Worm (Caenorhabditis elegans) whole organism, mixed stage, embryonic: ENCODE measurements around the gene efn-2.

Experiments used
- elt-1 ChIP-seq: sonication (generic microtip); optimal IDR thresholded peaks from 2 replicates; lab custom pipeline; 2017; ENCODE audit warnings: missing genetic modification characterization, mild to moderate bottlenecking, missing compliant biosample characterization, antibody characterized with exemption, moderate library complexity, borderline replicate concordance; ENCODE audit not compliant: insufficient read depth
- lsy-2 ChIP-seq: fragments of 150-350 bp; optimal IDR thresholded peaks from 2 replicates; lab custom pipeline; 2014; ENCODE audit warnings: missing biosample characterization, missing genetic modification characterization
- nhr-12 ChIP-seq: fragments of 150-350 bp; optimal IDR thresholded peaks from 2 replicates; lab custom pipeline; 2014; ENCODE audit warnings: missing biosample characterization, missing genetic modification characterization
- nhr-2 ChIP-seq: fragments of 150-350 bp; optimal IDR thresholded peaks from 2 replicates; lab custom pipeline; 2014; ENCODE audit warnings: missing biosample characterization, missing genetic modification characterization
- nhr-28 ChIP-seq: fragments of 150-350 bp; optimal IDR thresholded peaks from 2 replicates; lab custom pipeline; 2014; ENCODE audit warnings: missing biosample characterization, missing genetic modification characterization
- unc-39 ChIP-seq: fragments of 150-350 bp; optimal IDR thresholded peaks from 2 replicates; lab custom pipeline; 2014; ENCODE audit warnings: missing biosample characterization, missing genetic modification characterization
- unc-62 ChIP-seq: fragments of 150-350 bp; optimal IDR thresholded peaks from 2 replicates; lab custom pipeline; 2014; ENCODE audit warnings: missing biosample characterization, missing genetic modification reagents, missing genetic modification characterization

DNA sequence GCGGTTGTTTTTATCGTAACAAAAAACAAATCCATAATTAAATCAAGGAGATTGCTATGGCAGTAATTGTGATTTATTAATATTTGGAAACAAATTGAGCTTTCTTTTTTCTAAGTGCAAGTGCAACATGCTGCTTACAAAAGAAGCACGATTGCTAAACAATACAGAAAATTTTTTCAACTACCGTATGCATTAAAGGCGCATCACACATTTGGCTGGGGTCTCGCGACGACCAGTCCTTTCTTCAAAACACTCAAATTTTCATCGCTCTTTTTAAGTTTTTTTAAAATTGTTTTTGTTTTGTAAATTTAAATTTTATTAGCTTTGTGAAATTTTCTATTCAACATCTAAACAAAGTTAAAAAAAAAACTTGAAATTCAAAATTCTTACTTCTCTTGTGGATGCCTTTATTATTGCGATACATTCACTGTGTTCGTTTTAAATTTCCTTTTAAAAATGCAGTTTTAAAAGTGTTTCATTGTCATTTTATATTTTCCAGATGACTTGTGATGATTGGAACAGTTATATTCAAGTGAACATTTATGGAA is 29.5 kb upstream of the efn-2 start, which contains the start of gene zim-1:
- TF ChIP-seq nhr-12 (tag; lab: Kevin White, UChicago) = no peak
- TF ChIP-seq unc-62 (GFP tag; lab: Kevin White, UChicago) = no peak
- no peak for TF ChIP-seq nhr-28 (tag; lab: Kevin White, UChicago)
- no peak for TF ChIP-seq elt-1 (tag; lab: Kevin White, UChicago)
- no peak for TF ChIP-seq unc-39 (tag; lab: Kevin White, UChicago)
- TF ChIP-seq lsy-2 (tag; lab: Kevin White, UChicago) = no peak
- no peak for TF ChIP-seq nhr-2 (tag; lab: Kevin White, UChicago)
